Worm (Caenorhabditis elegans) whole organism, L4 larva: Measurements from ENCODE around the gene pan-1.

Experiments used
- ceh-62 ChIP-seq: sonication (generic microtip); optimal IDR thresholded peaks from 2 replicates; lab custom pipeline; 2017; ENCODE audit warnings: missing biosample characterization, missing genetic modification characterization
- dmd-6 ChIP-seq: fragments of 200-800 bp; sonication (Bioruptor generic); IDR thresholded peaks from 2 replicates; pipeline ENCODE4 v1.3.6; 2022; ENCODE audit warnings: missing genetic modification reagents, missing genetic modification characterization, missing compliant biosample characterization
- pha-4 ChIP-seq, 2 experiments: fragments of 150-350 bp in 1 of 2; fragments of 200-800 bp in 1 of 2; sonication (Bioruptor generic) in 1 of 2; IDR thresholded peaks in 1 of 2; optimal IDR thresholded peaks in 1 of 2; 2 replicates each; pipeline versions ENCODE4 v1.3.6 to Lab custom; 2014 to 2022; ENCODE audit warnings: missing genetic modification characterization in 2 of 2, missing genetic modification reagents in 2 of 2, missing biosample characterization in 1 of 2, missing compliant biosample characterization in 1 of 2
- skn-1 ChIP-seq: fragments of 150-350 bp; optimal IDR thresholded peaks from 2 replicates; lab custom pipeline; 2014; ENCODE audit warnings: missing biosample characterization, missing genetic modification characterization
- ztf-11 ChIP-seq: fragments of 150-350 bp; optimal IDR thresholded peaks from 2 replicates; lab custom pipeline; 2014; ENCODE audit warnings: missing biosample characterization, missing genetic modification characterization

ce11 chrIII:4520057-4520456, 42.5 kb upstream of the pan-1 start, which contains the start of gene cdh-4:
- TF ChIP-seq ceh-62: no peak
- TF ChIP-seq ztf-11 (tag; lab: Kevin White, UChicago): no peak
- no peak for TF ChIP-seq dmd-6
- no peak for TF ChIP-seq skn-1 (tag; lab: Kevin White, UChicago)
- TF ChIP-seq pha-4 (GFP tag; IDR thresholded peaks at IDR 0.05; lab: Robert Waterston, UW): no peak
- TF ChIP-seq pha-4 (tag; optimal IDR thresholded peaks at IDR 0.05; lab: Kevin White, UChicago): no peak
